Worm (Caenorhabditis elegans) whole organism, midembryonic: Measurements from ENCODE around the gene ubc-17.

ENCODE experiments used
- T22C8.4 ChIP-seq: fragments of 200-800 bp; sonication (Bioruptor generic); IDR thresholded peaks from 2 replicates; pipeline ENCODE4 v1.3.6; 2022; ENCODE audit warnings: missing genetic modification characterization, missing compliant biosample characterization
- cog-1 ChIP-seq: sonication (generic microtip); optimal IDR thresholded peaks from 2 replicates; lab custom pipeline; 2016; ENCODE audit warnings: missing genetic modification characterization, missing compliant biosample characterization
- flt-1 ChIP-seq: fragments of 200-800 bp; sonication (Bioruptor generic); IDR thresholded peaks from 2 replicates; pipeline ENCODE4 v1.3.6; 2022; ENCODE audit warnings: missing genetic modification characterization, missing compliant biosample characterization
- klf-2 ChIP-seq: fragments of 200-800 bp; sonication (Bioruptor generic); conservative IDR thresholded peaks from 2 replicates; pipeline ENCODE4 v1.3.6; 2022; ENCODE audit warnings: missing genetic modification reagents, missing genetic modification characterization, missing compliant biosample characterization
- med-1 ChIP-seq: sonication (generic microtip); optimal IDR thresholded peaks from 2 replicates; lab custom pipeline; 2017; ENCODE audit warnings: missing genetic modification characterization, mild to moderate bottlenecking, missing compliant biosample characterization, antibody characterized with exemption, missing genetic modification reagents; ENCODE audit not compliant: insufficient read depth
- ref-1 ChIP-seq: fragments of 200-800 bp; sonication (Bioruptor generic); conservative IDR thresholded peaks from 2 replicates; pipeline ENCODE4 v1.3.6; 2022; ENCODE audit warnings: missing genetic modification reagents, missing genetic modification characterization, missing compliant biosample characterization
- tab-1 ChIP-seq: fragments of 200-800 bp; sonication (Bioruptor generic); IDR thresholded peaks from 2 replicates; pipeline ENCODE4 v1.3.6; 2022; ENCODE audit warnings: missing genetic modification characterization, missing compliant biosample characterization
- ztf-23 ChIP-seq: fragments of 200-800 bp; sonication (Bioruptor generic); IDR thresholded peaks from 2 replicates; pipeline ENCODE4 v1.3.6; 2022; ENCODE audit warnings: missing genetic modification reagents, missing genetic modification characterization, missing compliant biosample characterization
- ztf-29 ChIP-seq: fragments of 200-800 bp; sonication (Bioruptor generic); IDR thresholded peaks from 2 replicates; pipeline ENCODE4 v1.3.6; 2022; ENCODE audit warnings: missing genetic modification reagents, missing genetic modification characterization, missing compliant biosample characterization

The ubc-17 gene

ce11 chrX:7050290-7050689 is at the start of gene ubc-17:
ubc-17 (plus strand) TSS chrX:7050590.
- TF ChIP-seq med-1 (GFP tag; lab: Kevin White, UChicago) (no peak), ref-1 (no peak), ztf-23 (GFP tag; lab: Robert Waterston, UW) (no peak), cog-1 (tag; lab: Kevin White, UChicago) (no peak), ztf-29 (no peak), tab-1 (no peak), T22C8.4 (GFP tag; lab: Robert Waterston, UW) (no peak), flt-1 (no peak), klf-2 (GFP tag; lab: Robert Waterston, UW) (no peak)

- TF ChIP-seq ztf-23 (GFP tag; lab: Robert Waterston, UW) (no peak), klf-2 (GFP tag; lab: Robert Waterston, UW) (no peak), ztf-29 (no peak), T22C8.4 (GFP tag; lab: Robert Waterston, UW) (no peak)
Measured at ce11 chrX:7001933-7002332, 48.5 kb upstream of the ubc-17 start.

DNA sequence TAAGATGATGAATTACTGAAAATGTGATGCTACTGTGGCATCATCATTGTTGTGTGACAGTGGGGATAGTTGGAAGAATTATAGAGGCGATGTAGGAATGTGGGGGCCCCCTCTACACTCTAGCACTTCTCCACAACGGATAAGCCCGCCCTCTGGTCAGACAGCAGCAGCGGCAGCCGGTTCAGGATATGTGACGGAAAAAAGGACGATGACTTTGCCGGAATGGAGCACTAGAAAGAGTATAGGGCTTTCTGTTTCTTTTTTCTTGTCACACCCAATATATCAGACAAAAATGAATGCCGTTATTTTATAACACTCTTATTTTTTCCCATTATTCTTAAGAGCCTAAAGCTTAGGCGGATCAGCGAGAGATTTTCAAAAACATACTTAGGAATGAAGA is 44.9 kb upstream of the ubc-17 start, which contains the start of gene tyra-2:
Gene tyra-2, minus strand, starts transcription at position 101 of the 400 bp plus-strand sequence.
- no peak for TF ChIP-seq ztf-23 (GFP tag; lab: Robert Waterston, UW)
- TF ChIP-seq ref-1: no peak
- TF ChIP-seq cog-1 (tag; lab: Kevin White, UChicago): no peak
- no peak for TF ChIP-seq T22C8.4 (GFP tag; lab: Robert Waterston, UW)
- no peak for TF ChIP-seq klf-2 (GFP tag; lab: Robert Waterston, UW)
- TF ChIP-seq ztf-29: no peak
- TF ChIP-seq flt-1: no peak
- TF ChIP-seq med-1 (GFP tag; lab: Kevin White, UChicago): no peak
- no peak for TF ChIP-seq tab-1

DNA sequence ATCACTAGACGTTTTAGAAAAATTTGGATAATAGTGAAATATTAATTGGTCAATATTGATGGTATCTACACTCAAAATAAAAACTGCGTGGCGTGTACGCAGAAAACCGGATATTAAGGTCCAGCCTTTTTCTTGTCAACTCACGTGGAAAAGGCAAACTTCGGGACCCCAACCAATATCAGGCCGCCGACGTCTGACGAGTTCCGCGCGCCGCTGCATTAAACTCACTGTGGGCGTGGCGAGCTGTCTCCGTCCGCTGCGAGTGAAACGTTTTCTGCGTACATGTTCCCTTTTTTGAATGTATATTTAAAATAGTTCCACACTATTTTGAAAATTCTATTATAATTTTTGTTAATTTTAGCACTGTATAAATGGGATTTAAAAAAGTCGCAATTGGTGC is 44.5 kb upstream of the ubc-17 start:
- TF ChIP-seq flt-1: no peak
- no peak for TF ChIP-seq ztf-23 (GFP tag; lab: Robert Waterston, UW)
- no peak for TF ChIP-seq ref-1
- TF ChIP-seq med-1 (GFP tag; lab: Kevin White, UChicago): no peak
- TF ChIP-seq cog-1 (tag; lab: Kevin White, UChicago): no peak
- no peak for TF ChIP-seq ztf-29
- TF ChIP-seq T22C8.4 (GFP tag; lab: Robert Waterston, UW): no peak
- TF ChIP-seq klf-2 (GFP tag; lab: Robert Waterston, UW): no peak
- no peak for TF ChIP-seq tab-1

ce11 chrX:7019733-7020132 is 30.7 kb upstream of the ubc-17 start, which contains the start of gene cah-5:
cah-5 (plus strand) TSS chrX:7020033.
- no peak for TF ChIP-seq ref-1
- TF ChIP-seq tab-1: no peak
- no peak for TF ChIP-seq klf-2 (GFP tag; lab: Robert Waterston, UW)
- TF ChIP-seq T22C8.4 (GFP tag; lab: Robert Waterston, UW): no peak
- no peak for TF ChIP-seq ztf-29
- no peak for TF ChIP-seq flt-1
- no peak for TF ChIP-seq med-1 (GFP tag; lab: Kevin White, UChicago)
- no peak for TF ChIP-seq ztf-23 (GFP tag; lab: Robert Waterston, UW)
- no peak for TF ChIP-seq cog-1 (tag; lab: Kevin White, UChicago)

ce11 chrX:7028836-7029235 is 21.6 kb upstream of the ubc-17 start, which contains the start of gene flp-26:
flp-26 (plus strand) TSS chrX:7029136.
- TF ChIP-seq ztf-29: no peak
- no peak for TF ChIP-seq T22C8.4 (GFP tag; lab: Robert Waterston, UW)
- TF ChIP-seq ztf-23 (GFP tag; lab: Robert Waterston, UW): no peak
- TF ChIP-seq klf-2 (GFP tag; lab: Robert Waterston, UW): no peak
- no peak for TF ChIP-seq ref-1
- no peak for TF ChIP-seq tab-1
- TF ChIP-seq med-1 (GFP tag; lab: Kevin White, UChicago): no peak
- no peak for TF ChIP-seq cog-1 (tag; lab: Kevin White, UChicago)
- no peak for TF ChIP-seq flt-1

ce11 chrX:7033716-7034270 is 16.6 kb upstream of the ubc-17 start:
- TF ChIP-seq T22C8.4 (GFP tag; lab: Robert Waterston, UW) (no peak), ztf-23 (GFP tag; lab: Robert Waterston, UW) (no peak), tab-1 (no peak), flt-1 (no peak), ztf-29 (no peak), med-1 (GFP tag; lab: Kevin White, UChicago) (no peak), klf-2 (GFP tag; lab: Robert Waterston, UW) (no peak), cog-1 (tag; lab: Kevin White, UChicago) (no peak), ref-1 (no peak)

ce11 chrX:7035937-7036336 is 14.5 kb upstream of the ubc-17 start, which contains the start of gene cest-19:
cest-19 (minus strand) TSS chrX:7036037.
- no peak for TF ChIP-seq flt-1
- TF ChIP-seq T22C8.4 (GFP tag; lab: Robert Waterston, UW): no peak

DNA sequence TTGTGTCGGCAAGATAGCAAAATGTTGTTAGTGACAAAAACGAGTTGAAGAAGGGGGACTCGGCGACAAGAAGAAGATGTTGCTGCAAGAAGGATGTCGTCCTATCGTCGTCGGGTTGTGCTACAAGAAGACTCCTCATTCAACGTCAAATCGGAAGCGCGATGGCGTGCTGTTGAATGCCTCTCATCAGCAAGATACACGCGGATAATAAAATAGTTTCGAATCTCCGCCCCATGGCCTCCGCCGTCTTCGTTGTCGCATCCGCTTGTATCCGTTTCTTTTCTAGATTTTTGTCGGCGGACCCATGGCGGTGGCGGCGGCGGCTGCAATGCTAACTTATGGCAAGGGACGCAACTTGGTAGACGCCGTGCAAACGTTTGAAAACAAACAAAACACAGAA is 12.4 kb upstream of the ubc-17 start:
- TF ChIP-seq ref-1 (no peak), klf-2 (GFP tag; lab: Robert Waterston, UW) (no peak), ztf-29 (no peak), tab-1 (no peak), med-1 (GFP tag; lab: Kevin White, UChicago) (no peak), flt-1 (no peak), ztf-23 (GFP tag; lab: Robert Waterston, UW) (no peak), T22C8.4 (GFP tag; lab: Robert Waterston, UW) (no peak), cog-1 (tag; lab: Kevin White, UChicago) (no peak)

DNA sequence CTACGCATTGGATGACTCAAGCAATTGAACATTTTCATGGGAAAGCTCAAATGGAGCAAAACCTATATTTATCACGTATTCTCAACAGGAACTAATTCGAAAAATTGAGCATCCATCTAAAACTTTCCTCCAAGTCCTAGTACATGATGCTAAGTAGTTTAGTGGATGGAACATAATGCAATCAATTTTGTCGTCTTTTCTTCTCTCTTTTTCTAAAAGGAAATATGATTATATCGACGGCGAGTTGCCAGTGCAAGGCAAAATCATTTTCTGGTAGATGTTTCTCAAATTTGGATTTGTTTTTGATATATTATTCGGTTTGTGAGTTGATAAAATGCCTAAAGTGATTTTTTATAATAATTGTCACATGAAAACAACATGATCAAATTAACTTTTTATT is 9.6 kb upstream of the ubc-17 start:
- TF ChIP-seq cog-1 (tag; lab: Kevin White, UChicago): no peak
- no peak for TF ChIP-seq med-1 (GFP tag; lab: Kevin White, UChicago)
- no peak for TF ChIP-seq T22C8.4 (GFP tag; lab: Robert Waterston, UW)
- no peak for TF ChIP-seq ztf-23 (GFP tag; lab: Robert Waterston, UW)
- no peak for TF ChIP-seq klf-2 (GFP tag; lab: Robert Waterston, UW)
- no peak for TF ChIP-seq tab-1
- no peak for TF ChIP-seq ref-1
- TF ChIP-seq flt-1: no peak
- TF ChIP-seq ztf-29: no peak
